Worm (Caenorhabditis elegans): ENCODE measurements around the gene F45F2.10.

DNA sequence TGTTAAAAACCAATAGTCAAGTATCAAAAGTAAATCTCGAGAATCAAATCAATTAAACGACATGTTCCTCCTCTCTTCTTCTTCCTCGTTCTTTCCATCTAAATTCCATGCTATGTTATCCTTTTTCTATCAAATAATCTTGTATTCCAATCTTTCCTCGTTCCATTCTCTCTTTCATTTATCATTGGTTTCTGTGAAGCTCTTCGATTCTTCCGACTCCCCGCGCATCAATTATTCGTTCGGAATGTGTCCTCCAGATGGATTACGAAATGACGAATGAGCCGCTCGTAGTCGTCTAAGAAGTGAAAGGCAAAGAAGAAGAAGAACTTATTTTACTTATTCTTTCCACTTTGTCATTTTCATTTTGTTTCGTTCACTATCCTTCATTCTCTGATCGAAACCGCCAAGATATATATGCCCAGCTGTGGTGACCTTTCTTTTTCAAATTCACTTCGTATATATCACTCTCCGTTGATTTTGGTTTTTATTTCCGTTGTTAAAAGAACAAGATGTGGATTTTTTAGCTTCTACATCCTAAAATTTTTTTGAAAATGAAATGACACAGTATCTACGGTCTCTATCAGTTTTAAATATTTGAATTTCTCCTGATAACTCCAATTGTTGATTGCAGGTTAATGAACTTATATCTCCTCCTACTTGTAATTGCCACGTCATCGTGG lies 24.3 kb downstream of the F45F2.10 start, which contains the start of gene pxn-1:
- no peak for TF ChIP-seq ref-1 (GFP tag; conservative IDR thresholded peaks at IDR 0.05)
- no peak for TF ChIP-seq ztf-29 (GFP tag; IDR thresholded peaks at IDR 0.05)

Measured in whole organism, midembryonic.